Worm (Caenorhabditis elegans) whole organism, mixed stage, embryonic: Measurements from ENCODE around the gene hlh-27.

Experiments used
- blmp-1 ChIP-seq: fragments of 150-350 bp; optimal IDR thresholded peaks from 2 replicates; lab custom pipeline; 2014; ENCODE audit warnings: missing biosample characterization, missing genetic modification characterization
- elt-1 ChIP-seq: sonication (generic microtip); optimal IDR thresholded peaks from 2 replicates; lab custom pipeline; 2017; ENCODE audit warnings: missing genetic modification characterization, mild to moderate bottlenecking, missing compliant biosample characterization, antibody characterized with exemption, moderate library complexity, borderline replicate concordance; ENCODE audit not compliant: insufficient read depth
- hlh-1 ChIP-seq: fragments of 150-350 bp; optimal IDR thresholded peaks from 2 replicates; lab custom pipeline; 2014; ENCODE audit warnings: missing biosample characterization, missing genetic modification reagents, missing genetic modification characterization
- lin-13 ChIP-seq: fragments of 150-350 bp; optimal IDR thresholded peaks from 2 replicates; lab custom pipeline; 2014; ENCODE audit warnings: missing biosample characterization, missing genetic modification characterization
- nhr-12 ChIP-seq: fragments of 150-350 bp; optimal IDR thresholded peaks from 2 replicates; lab custom pipeline; 2014; ENCODE audit warnings: missing biosample characterization, missing genetic modification characterization
- nhr-28 ChIP-seq: fragments of 150-350 bp; optimal IDR thresholded peaks from 2 replicates; lab custom pipeline; 2014; ENCODE audit warnings: missing biosample characterization, missing genetic modification characterization
- nhr-76 ChIP-seq: sonication (generic microtip); optimal IDR thresholded peaks from 2 replicates; lab custom pipeline; 2017; ENCODE audit warnings: missing biosample characterization, missing genetic modification characterization
- pha-4 ChIP-seq: fragments of 150-350 bp; optimal IDR thresholded peaks from 2 replicates; lab custom pipeline; 2018; ENCODE audit warnings: missing biosample characterization, missing genetic modification reagents, missing genetic modification characterization
- unc-39 ChIP-seq: fragments of 150-350 bp; optimal IDR thresholded peaks from 2 replicates; lab custom pipeline; 2014; ENCODE audit warnings: missing biosample characterization, missing genetic modification characterization
- ztf-11 ChIP-seq: fragments of 150-350 bp; optimal IDR thresholded peaks from 2 replicates; lab custom pipeline; 2014; ENCODE audit warnings: missing biosample characterization, missing genetic modification characterization

ce11 chrII:5500986-5501657, 38.9 kb downstream of the hlh-27 start, which contains the start of gene F12A10.8:
- TF ChIP-seq ztf-11 (tag; lab: Kevin White, UChicago) (no peak), nhr-12 (tag; lab: Kevin White, UChicago) (no peak), unc-39 (tag; lab: Kevin White, UChicago) (no peak), blmp-1 (tag; lab: Kevin White, UChicago) (no peak), elt-1 (tag; lab: Kevin White, UChicago) (peak; percentile 52), lin-13 (no peak), hlh-1 (no peak), nhr-28 (tag; lab: Kevin White, UChicago) (no peak), nhr-76 (tag; lab: Kevin White, UChicago) (no peak), pha-4 (tag; lab: Kevin White, UChicago) (no peak)
